Fruit fly (Drosophila melanogaster) whole organism, embryonic: ENCODE results near the gene Schip1.

Source experiments
- Ada2b ChIP-seq: fragments of 200-800 bp; sonication (Bioruptor generic); IDR thresholded peaks from 2 replicates; pipeline ENCODE4 v1.3.6; 2022; ENCODE audit warnings: missing biosample characterization, missing genetic modification characterization
- Atf6 ChIP-seq: fragments of 200-800 bp; sonication (Bioruptor generic); IDR thresholded peaks from 2 replicates; pipeline ENCODE4 v1.3.6; 2022; ENCODE audit warnings: missing biosample characterization, missing genetic modification characterization
- C15 ChIP-seq: fragments of 200-800 bp; sonication (Bioruptor generic); IDR thresholded peaks from 3 replicates; pipeline ENCODE4 v1.3.6; 2022; ENCODE audit warnings: missing biosample characterization, missing genetic modification characterization
- CG10209 ChIP-seq: fragments of 200-800 bp; sonication (Bioruptor generic); optimal IDR thresholded peaks from 3 replicates; lab custom pipeline; 2017; ENCODE audit warnings: missing biosample characterization, mild to moderate bottlenecking, missing genetic modification characterization, missing genetic modification reagents
- CG1024 ChIP-seq: fragments of 200-800 bp; sonication (Bioruptor generic); IDR thresholded peaks from 2 replicates; pipeline ENCODE4 v1.3.6; 2022; ENCODE audit warnings: missing biosample characterization, missing genetic modification characterization
- CG10366 ChIP-seq: fragments of 200-800 bp; sonication (Bioruptor generic); IDR thresholded peaks from 2 replicates; pipeline ENCODE4 v1.3.6; 2022; ENCODE audit warnings: missing biosample characterization, missing genetic modification characterization
- CG12104 ChIP-seq: fragments of 200-800 bp; sonication (Bioruptor generic); optimal IDR thresholded peaks from 3 replicates; lab custom pipeline; 2016; ENCODE audit warnings: missing biosample characterization, missing genetic modification characterization
- CG12299 ChIP-seq: fragments of 200-800 bp; sonication (Bioruptor generic); optimal IDR thresholded peaks from 2 replicates; lab custom pipeline; 2018; ENCODE audit warnings: missing biosample characterization, mild to moderate bottlenecking, missing genetic modification characterization
- CG13296 ChIP-seq: fragments of 200-800 bp; sonication (Bioruptor generic); optimal IDR thresholded peaks from 3 replicates; lab custom pipeline; 2018; ENCODE audit warnings: missing biosample characterization, mild to moderate bottlenecking, missing genetic modification characterization
- CG14965 ChIP-seq: fragments of 200-800 bp; sonication (Bioruptor generic); optimal IDR thresholded peaks from 2 replicates; lab custom pipeline; 2016; ENCODE audit warnings: missing biosample characterization, missing genetic modification characterization, borderline replicate concordance
- CG18262 ChIP-seq: fragments of 200-800 bp; optimal IDR thresholded peaks from 3 replicates; lab custom pipeline; 2019; ENCODE audit warnings: missing biosample characterization, mild to moderate bottlenecking, missing genetic modification characterization, moderate library complexity
- CG2712 ChIP-seq: fragments of 200-800 bp; optimal IDR thresholded peaks from 3 replicates; lab custom pipeline; 2019; ENCODE audit warnings: missing biosample characterization, mild to moderate bottlenecking, missing genetic modification characterization, moderate library complexity
- CG31441 ChIP-seq: fragments of 200-800 bp; sonication (Bioruptor generic); IDR thresholded peaks from 2 replicates; pipeline ENCODE4 v1.3.6; 2022; ENCODE audit warnings: missing biosample characterization, missing genetic modification characterization
- CG32767 ChIP-seq: fragments of 200-800 bp; sonication (Bioruptor generic); IDR thresholded peaks from 2 replicates; pipeline ENCODE4 v1.3.6; 2022; ENCODE audit warnings: missing biosample characterization, missing genetic modification characterization
- CG33557 ChIP-seq: fragments of 200-800 bp; sonication (Bioruptor generic); optimal IDR thresholded peaks from 2 replicates; lab custom pipeline; 2019; ENCODE audit warnings: missing biosample characterization, mild to moderate bottlenecking, missing genetic modification characterization, moderate library complexity
- CG34422 ChIP-seq: fragments of 200-800 bp; sonication (Bioruptor generic); IDR thresholded peaks from 3 replicates; pipeline ENCODE4 v1.3.6; 2022; ENCODE audit warnings: missing biosample characterization, missing genetic modification characterization
- CG3847 ChIP-seq: fragments of 200-800 bp; sonication (Bioruptor generic); IDR thresholded peaks from 2 replicates; pipeline ENCODE4 v1.3.6; 2022; ENCODE audit warnings: missing biosample characterization, missing genetic modification characterization
- CG6689 ChIP-seq: fragments of 200-800 bp; sonication (Bioruptor generic); IDR thresholded peaks from 2 replicates; pipeline ENCODE4 v1.3.6; 2022; ENCODE audit warnings: missing biosample characterization, missing genetic modification characterization
- CG7357 ChIP-seq: fragments of 200-800 bp; sonication (Bioruptor generic); IDR thresholded peaks from 3 replicates; pipeline ENCODE4 v1.3.6; 2022; ENCODE audit warnings: missing biosample characterization, missing genetic modification characterization
- CG9609 ChIP-seq: fragments of 200-800 bp; sonication (Bioruptor generic); optimal IDR thresholded peaks from 3 replicates; lab custom pipeline; 2016; ENCODE audit warnings: missing biosample characterization, missing genetic modification characterization
- CHES-1-like ChIP-seq: fragments of 200-800 bp; sonication (Bioruptor generic); optimal IDR thresholded peaks from 2 replicates; lab custom pipeline; 2016; ENCODE audit warnings: missing biosample characterization, missing genetic modification characterization
- Chrac-16 ChIP-seq: fragments of 200-800 bp; sonication (Bioruptor generic); optimal IDR thresholded peaks from 3 replicates; lab custom pipeline; 2016; ENCODE audit warnings: missing biosample characterization, missing genetic modification characterization
- Dek ChIP-seq: fragments of 200-800 bp; sonication (Bioruptor generic); optimal IDR thresholded peaks from 3 replicates; lab custom pipeline; 2019; ENCODE audit warnings: missing biosample characterization, mild to moderate bottlenecking, missing genetic modification characterization, moderate library complexity
- Dfd ChIP-seq, 2 experiments: fragments of >200 bp; optimal IDR thresholded peaks; 2 replicates each; lab custom pipeline; 2017; ENCODE audit warnings: missing biosample characterization in 2 of 2, missing genetic modification characterization in 2 of 2
- E2f2 ChIP-seq: fragments of 200-800 bp; sonication (Bioruptor generic); IDR thresholded peaks from 2 replicates; pipeline ENCODE4 v1.3.6; 2022; ENCODE audit warnings: missing biosample characterization, missing genetic modification characterization
- Fer1 ChIP-seq: fragments of 200-800 bp; sonication (Bioruptor generic); optimal IDR thresholded peaks from 2 replicates; lab custom pipeline; 2017; ENCODE audit warnings: missing biosample characterization, mild to moderate bottlenecking, missing genetic modification characterization
- Gug ChIP-seq: fragments of 200-800 bp; sonication (Bioruptor generic); IDR thresholded peaks from 4 replicates; pipeline ENCODE4 v1.3.6; 2022; ENCODE audit warnings: missing biosample characterization, missing genetic modification characterization
- HLH54F ChIP-seq: fragments of 200-800 bp; sonication (Bioruptor generic); optimal IDR thresholded peaks from 3 replicates; lab custom pipeline; 2016; ENCODE audit warnings: missing biosample characterization, missing genetic modification characterization
- Lhr ChIP-seq: fragments of 200-800 bp; sonication (Bioruptor generic); optimal IDR thresholded peaks from 3 replicates; lab custom pipeline; 2017; ENCODE audit warnings: mild to moderate bottlenecking, missing biosample characterization, missing genetic modification reagents, missing genetic modification characterization
- Mrtf ChIP-seq: fragments of 200-800 bp; sonication (Bioruptor generic); IDR thresholded peaks from 3 replicates; pipeline ENCODE4 v1.3.6; 2022; ENCODE audit warnings: missing biosample characterization, missing genetic modification characterization
- Scr ChIP-seq: fragments of 200-800 bp; sonication (Bioruptor generic); IDR thresholded peaks from 2 replicates; pipeline ENCODE4 v1.3.6; 2022; ENCODE audit warnings: missing biosample characterization, missing genetic modification characterization; ENCODE audit not compliant: partially characterized antibody
- Tbp ChIP-seq: fragments of >200 bp; optimal IDR thresholded peaks from 2 replicates; lab custom pipeline; 2018; ENCODE audit warnings: missing biosample characterization, missing genetic modification characterization
- aop ChIP-seq: fragments of 200-800 bp; sonication (Bioruptor generic); IDR thresholded peaks from 2 replicates; pipeline ENCODE4 v1.3.6; 2022; ENCODE audit warnings: missing biosample characterization, missing genetic modification characterization
- bcd ChIP-seq: fragments of 200-800 bp; sonication (Bioruptor generic); optimal IDR thresholded peaks from 2 replicates; lab custom pipeline; 2017; ENCODE audit warnings: missing biosample characterization, mild to moderate bottlenecking, missing genetic modification characterization
- cato ChIP-seq: fragments of 200-800 bp; sonication (Bioruptor generic); optimal IDR thresholded peaks from 2 replicates; lab custom pipeline; 2016; ENCODE audit warnings: missing biosample characterization, missing genetic modification characterization, borderline replicate concordance
- ci ChIP-seq: fragments of 200-800 bp; sonication (Bioruptor generic); IDR thresholded peaks from 3 replicates; pipeline ENCODE4 v1.3.6; 2022; ENCODE audit warnings: missing biosample characterization, missing genetic modification characterization
- gcm2 ChIP-seq: fragments of 200-800 bp; sonication (Bioruptor generic); optimal IDR thresholded peaks from 2 replicates; lab custom pipeline; 2016; ENCODE audit warnings: missing biosample characterization, missing genetic modification characterization
- hkb ChIP-seq, 2 experiments: fragments of 200-800 bp in 1 of 2; fragments of >200 bp in 1 of 2; sonication (Bioruptor generic) in 1 of 2; IDR thresholded peaks in 1 of 2; optimal IDR thresholded peaks in 1 of 2; 2 replicates each; pipeline versions ENCODE4 v1.3.6 to Lab custom; 2017 to 2022; ENCODE audit warnings: missing biosample characterization in 1 of 2, missing genetic modification characterization in 1 of 2
- lov ChIP-seq, 2 experiments: fragments of 200-800 bp in 1 of 2; fragments of >200 bp in 1 of 2; sonication (Bioruptor generic) in 1 of 2; IDR thresholded peaks in 1 of 2; optimal IDR thresholded peaks in 1 of 2; 2 replicates in 1 of 2; 3 replicates in 1 of 2; pipeline versions ENCODE4 v1.3.6 to Lab custom; 2017 to 2022; ENCODE audit warnings: missing biosample characterization in 1 of 2, missing genetic modification characterization in 1 of 2
- onecut ChIP-seq: fragments of 200-800 bp; sonication (Bioruptor generic); IDR thresholded peaks from 2 replicates; pipeline ENCODE4 v1.3.6; 2022; ENCODE audit warnings: missing biosample characterization, missing genetic modification characterization
- pb ChIP-seq: fragments of 200-800 bp; sonication (Bioruptor generic); optimal IDR thresholded peaks from 3 replicates; lab custom pipeline; 2016; ENCODE audit warnings: missing biosample characterization, missing genetic modification characterization
- pita ChIP-seq: fragments of 200-800 bp; sonication (Bioruptor generic); optimal IDR thresholded peaks from 2 replicates; lab custom pipeline; 2017; ENCODE audit warnings: missing biosample characterization, mild to moderate bottlenecking, missing genetic modification characterization
- pros ChIP-seq: fragments of 200-800 bp; sonication (Bioruptor generic); optimal IDR thresholded peaks from 3 replicates; lab custom pipeline; 2019; ENCODE audit warnings: missing biosample characterization, mild to moderate bottlenecking, missing genetic modification characterization, moderate library complexity
- slbo ChIP-seq: fragments of 200-800 bp; sonication (Bioruptor generic); IDR thresholded peaks from 2 replicates; pipeline ENCODE4 v1.3.6; 2022; ENCODE audit warnings: missing biosample characterization, missing genetic modification characterization
- tin ChIP-seq: fragments of 200-800 bp; sonication (Bioruptor generic); optimal IDR thresholded peaks from 3 replicates; lab custom pipeline; 2016; ENCODE audit warnings: missing biosample characterization, missing genetic modification characterization
- trem ChIP-seq: fragments of 200-800 bp; optimal IDR thresholded peaks from 3 replicates; lab custom pipeline; 2019; ENCODE audit warnings: missing biosample characterization, mild to moderate bottlenecking, missing genetic modification characterization, moderate library complexity
- tx ChIP-seq: fragments of 200-800 bp; sonication (Bioruptor generic); optimal IDR thresholded peaks from 2 replicates; lab custom pipeline; 2016; ENCODE audit warnings: missing biosample characterization, missing genetic modification characterization
- wek ChIP-seq: fragments of 200-800 bp; sonication (Bioruptor generic); optimal IDR thresholded peaks from 3 replicates; lab custom pipeline; 2018; ENCODE audit warnings: missing biosample characterization, mild to moderate bottlenecking, missing genetic modification characterization, moderate library complexity
- zen ChIP-seq: fragments of 200-800 bp; sonication (Bioruptor generic); optimal IDR thresholded peaks from 3 replicates; lab custom pipeline; 2018; ENCODE audit warnings: missing biosample characterization, mild to moderate bottlenecking, missing genetic modification characterization, moderate library complexity
- zfh2 ChIP-seq: fragments of 200-800 bp; sonication (Bioruptor generic); optimal IDR thresholded peaks from 2 replicates; lab custom pipeline; 2016; ENCODE audit warnings: missing biosample characterization, missing genetic modification characterization

Schip1 gene

dm6 chr2L:10356508-10356907 is 25.6 kb upstream of the Schip1 start, which contains the start of the genes CtsL4 and ClpP (continued):
- TF ChIP-seq zfh2 (peak; percentile 33), trem (peak; percentile 46), zen (tag; lab: Kevin White, UChicago) (peak; percentile 46), pb (GFP tag; lab: Kevin White, UChicago) (no peak), CG6689 (0 out of 2 replicates have a peak, but pooled peaks have one; percentile 21), CG33557 (GFP tag; lab: Kevin White, UChicago) (peak; percentile 36), Tbp (GFP tag; lab: Kevin White, UChicago) (no peak), CG10209 (GFP tag; lab: Kevin White, UChicago) (peak; percentile 24), pros (peak; percentile 86), HLH54F (GFP tag; lab: Kevin White, UChicago) (peak; percentile 34), Gug (peak; percentile 47; the same call in 2 of the 4 replicates), CG18262 (tag; lab: Kevin White, UChicago) (peak; percentile 57), gcm2 (GFP tag; lab: Kevin White, UChicago) (no peak), Ada2b (GFP tag; lab: Robert Waterston, UW) (peak; percentile 37), Lhr (peak; percentile 62), aop (no peak), CG2712 (tag; lab: Kevin White, UChicago) (peak; percentile 55), Fer1 (GFP tag; lab: Kevin White, UChicago) (peak; percentile 15), CG32767 (GFP tag; lab: Robert Waterston, UW) (peak; percentile 66; the same call in 1 of the 2 replicates), CHES-1-like (GFP tag; lab: Kevin White, UChicago) (peak; percentile 46), C15 (GFP tag; lab: Robert Waterston, UW) (no peak), CG3847 (GFP tag; lab: Robert Waterston, UW) (peak; percentile 36; the same call in 1 of the 2 replicates), tx (GFP tag; lab: Kevin White, UChicago) (peak; percentile 13), onecut (GFP tag; lab: Robert Waterston, UW) (no peak), CG13296 (peak; percentile 40), CG7357 (GFP tag; lab: Robert Waterston, UW) (peak; percentile 39; the same call in 2 of the 3 replicates), Dfd (GFP tag; optimal IDR thresholded peaks at IDR 0.05; lab: Kevin White, UChicago) (no peak), lov (optimal IDR thresholded peaks at IDR 0.05; lab: Kevin White, UChicago) (no peak), lov (GFP tag; IDR thresholded peaks at IDR 0.05; lab: Robert Waterston, UW) (0 out of 3 replicates have a peak, but pooled peaks have one; percentile 9), hkb (optimal IDR thresholded peaks at IDR 0.05; lab: Kevin White, UChicago) (no peak), hkb (GFP tag; IDR thresholded peaks at IDR 0.05; lab: Robert Waterston, UW) (0 out of 2 replicates have a peak, but pooled peaks have one; percentile 34), Scr (0 out of 2 replicates have a peak, but pooled peaks have one; percentile 23), CG1024 (peak; percentile 95), CG12299 (tag; lab: Kevin White, UChicago) (peak; percentile 39), ci (GFP tag; lab: Robert Waterston, UW) (peak; percentile 49; the same call in 1 of the 3 replicates), Chrac-16 (GFP tag; lab: Kevin White, UChicago) (peak; percentile 52), Atf6 (0 out of 2 replicates have a peak, but pooled peaks have one; percentile 35), wek (GFP tag; lab: Kevin White, UChicago) (peak; percentile 97), pita (no peak), CG10366 (GFP tag; lab: Robert Waterston, UW) (peak; percentile 38; the same call in 1 of the 2 replicates), CG34422 (peak; percentile 65; the same call in 1 of the 3 replicates), Mrtf (peak; percentile 39; the same call in 1 of the 3 replicates), cato (GFP tag; lab: Kevin White, UChicago) (peak; percentile 14), E2f2 (no peak), Dek (tag; lab: Kevin White, UChicago) (peak; percentile 33), CG14965 (GFP tag; lab: Kevin White, UChicago) (no peak), CG9609 (peak; percentile 30), CG12104 (no peak), tin (GFP tag; lab: Kevin White, UChicago) (peak; percentile 46), slbo (GFP tag; lab: Robert Waterston, UW) (peak; percentile 76), bcd (no peak), CG31441 (no peak)
